Fruit fly (Drosophila melanogaster) whole organism, embryonic: Measurements from ENCODE around the gene CG14406.

Experiments
- Antp ChIP-seq: fragments of 200-800 bp; sonication (Bioruptor generic); optimal IDR thresholded peaks from 3 replicates; lab custom pipeline; 2016; ENCODE audit warnings: missing biosample characterization, missing genetic modification characterization
- CG10147 ChIP-seq: fragments of 200-800 bp; sonication (Bioruptor generic); optimal IDR thresholded peaks from 2 replicates; lab custom pipeline; 2019; ENCODE audit warnings: missing biosample characterization, mild to moderate bottlenecking, missing genetic modification characterization, moderate library complexity
- CG10209 ChIP-seq: fragments of 200-800 bp; sonication (Bioruptor generic); optimal IDR thresholded peaks from 3 replicates; lab custom pipeline; 2017; ENCODE audit warnings: missing biosample characterization, mild to moderate bottlenecking, missing genetic modification characterization, missing genetic modification reagents
- CG10543 ChIP-seq: fragments of 200-800 bp; sonication (Bioruptor generic); optimal IDR thresholded peaks from 3 replicates; lab custom pipeline; 2017; ENCODE audit warnings: missing biosample characterization, mild to moderate bottlenecking, missing genetic modification characterization, moderate library complexity
- CG12104 ChIP-seq: fragments of 200-800 bp; sonication (Bioruptor generic); optimal IDR thresholded peaks from 3 replicates; lab custom pipeline; 2016; ENCODE audit warnings: missing biosample characterization, missing genetic modification characterization
- CG12236 ChIP-seq: fragments of 200-800 bp; sonication (Bioruptor generic); optimal IDR thresholded peaks from 2 replicates; lab custom pipeline; 2016; ENCODE audit warnings: missing biosample characterization, missing genetic modification characterization
- CG14014 ChIP-seq: fragments of 200-800 bp; sonication (Bioruptor generic); IDR thresholded peaks from 2 replicates; pipeline ENCODE4 v1.3.6; 2022; ENCODE audit warnings: missing biosample characterization, missing genetic modification characterization
- CG16863 ChIP-seq: fragments of 200-800 bp; sonication (Bioruptor generic); optimal IDR thresholded peaks from 3 replicates; lab custom pipeline; 2016; ENCODE audit warnings: missing biosample characterization, missing genetic modification characterization
- CG17359 ChIP-seq: fragments of 200-800 bp; sonication (Bioruptor generic); optimal IDR thresholded peaks from 3 replicates; lab custom pipeline; 2018; ENCODE audit warnings: missing biosample characterization, mild to moderate bottlenecking, missing genetic modification characterization, moderate library complexity
- CG2678 ChIP-seq: fragments of 200-800 bp; sonication (Bioruptor generic); optimal IDR thresholded peaks from 3 replicates; lab custom pipeline; 2019; ENCODE audit warnings: missing biosample characterization, mild to moderate bottlenecking, missing genetic modification characterization, moderate library complexity
- CG34376 ChIP-seq: fragments of 200-800 bp; sonication (Bioruptor generic); optimal IDR thresholded peaks from 2 replicates; lab custom pipeline; 2018; ENCODE audit warnings: missing biosample characterization, mild to moderate bottlenecking, missing genetic modification characterization
- CG3726 ChIP-seq: fragments of 200-800 bp; sonication (Bioruptor generic); IDR thresholded peaks from 3 replicates; pipeline ENCODE4, ENCODE4 v1.3.6; 2022; ENCODE audit warnings: missing biosample characterization, missing genetic modification characterization
- CG4282 ChIP-seq: fragments of 200-800 bp; sonication (Bioruptor generic); optimal IDR thresholded peaks from 2 replicates; lab custom pipeline; 2016; ENCODE audit warnings: missing biosample characterization, missing genetic modification characterization
- CG4404 ChIP-seq: fragments of 200-800 bp; sonication (Bioruptor generic); IDR thresholded peaks from 2 replicates; pipeline ENCODE4 v1.3.6; 2022; ENCODE audit warnings: missing biosample characterization, missing genetic modification characterization
- CG6254 ChIP-seq: fragments of 200-800 bp; sonication (Bioruptor generic); optimal IDR thresholded peaks from 3 replicates; lab custom pipeline; 2017; ENCODE audit warnings: mild to moderate bottlenecking, missing biosample characterization, missing genetic modification reagents, missing genetic modification characterization
- CG6272 ChIP-seq: fragments of 200-800 bp; sonication (Bioruptor generic); IDR thresholded peaks from 2 replicates; pipeline ENCODE4 v1.3.6; 2022; ENCODE audit warnings: missing biosample characterization, missing genetic modification characterization
- CG7357 ChIP-seq: fragments of 200-800 bp; sonication (Bioruptor generic); IDR thresholded peaks from 3 replicates; pipeline ENCODE4 v1.3.6; 2022; ENCODE audit warnings: missing biosample characterization, missing genetic modification characterization
- CTCF ChIP-seq: fragments of 200-800 bp; sonication (Bioruptor generic); optimal IDR thresholded peaks from 2 replicates; lab custom pipeline; 2017; ENCODE audit warnings: missing biosample characterization, mild to moderate bottlenecking, missing genetic modification characterization, moderate library complexity
- D19A ChIP-seq: fragments of 200-800 bp; optimal IDR thresholded peaks from 3 replicates; lab custom pipeline; 2019; ENCODE audit warnings: missing biosample characterization, mild to moderate bottlenecking, missing genetic modification characterization, moderate library complexity
- Hr51 ChIP-seq, 2 experiments: fragments of 200-800 bp; sonication (Bioruptor generic); optimal IDR thresholded peaks; 2 replicates in 1 of 2; 3 replicates in 1 of 2; lab custom pipeline; 2016 to 2018; ENCODE audit warnings: missing biosample characterization in 2 of 2, missing genetic modification characterization in 2 of 2, mild to moderate bottlenecking in 1 of 2, moderate library complexity in 1 of 2
- Lim3 ChIP-seq: fragments of 200-800 bp; sonication (Bioruptor generic); IDR thresholded peaks from 2 replicates; pipeline ENCODE4 v1.3.6; 2022; ENCODE audit warnings: missing biosample characterization, missing genetic modification characterization
- Mrtf ChIP-seq: fragments of 200-800 bp; sonication (Bioruptor generic); IDR thresholded peaks from 3 replicates; pipeline ENCODE4 v1.3.6; 2022; ENCODE audit warnings: missing biosample characterization, missing genetic modification characterization
- Nf-YA ChIP-seq: fragments of 200-800 bp; sonication (Bioruptor generic); IDR thresholded peaks from 2 replicates; pipeline ENCODE4 v1.3.6; 2022; ENCODE audit warnings: missing biosample characterization, missing genetic modification characterization
- Opbp ChIP-seq: fragments of 200-800 bp; sonication (Bioruptor generic); IDR thresholded peaks from 3 replicates; pipeline ENCODE4 v1.3.6; 2022; ENCODE audit warnings: missing biosample characterization, missing genetic modification characterization; ENCODE audit not compliant: partially characterized antibody
- PHDP ChIP-seq: fragments of 200-800 bp; sonication (Bioruptor generic); optimal IDR thresholded peaks from 3 replicates; lab custom pipeline; 2018; ENCODE audit warnings: missing biosample characterization, mild to moderate bottlenecking, missing genetic modification characterization, moderate library complexity
- Poxn ChIP-seq: fragments of 200-800 bp; sonication (Bioruptor generic); IDR thresholded peaks from 2 replicates; pipeline ENCODE4 v1.3.6; 2022; ENCODE audit warnings: missing biosample characterization, missing genetic modification characterization
- Side ChIP-seq: fragments of 200-800 bp; sonication (Bioruptor generic); optimal IDR thresholded peaks from 2 replicates; lab custom pipeline; 2016; ENCODE audit warnings: missing biosample characterization, missing genetic modification characterization
- Sry-β ChIP-seq: fragments of 200-800 bp; sonication (Bioruptor generic); optimal IDR thresholded peaks from 2 replicates; lab custom pipeline; 2018; ENCODE audit warnings: missing biosample characterization, mild to moderate bottlenecking, missing genetic modification characterization, moderate library complexity
- Tbp ChIP-seq: fragments of >200 bp; optimal IDR thresholded peaks from 2 replicates; lab custom pipeline; 2018; ENCODE audit warnings: missing biosample characterization, missing genetic modification characterization
- Vsx1 ChIP-seq: fragments of 200-800 bp; sonication (Bioruptor generic); optimal IDR thresholded peaks from 2 replicates; lab custom pipeline; 2017; ENCODE audit warnings: missing biosample characterization, mild to moderate bottlenecking, missing genetic modification characterization, missing genetic modification reagents
- al ChIP-seq: fragments of 200-800 bp; sonication (Bioruptor generic); IDR thresholded peaks from 2 replicates; pipeline ENCODE4 v1.3.6; 2022; ENCODE audit warnings: missing biosample characterization, missing genetic modification characterization
- chinmo ChIP-seq: fragments of 200-800 bp; sonication (Bioruptor generic); IDR thresholded peaks from 4 replicates; pipeline ENCODE4 v1.3.6; 2022; ENCODE audit warnings: missing biosample characterization, missing genetic modification characterization; ENCODE audit not compliant: partially characterized antibody
- corto ChIP-seq: fragments of 200-800 bp; sonication (Bioruptor generic); optimal IDR thresholded peaks from 2 replicates; lab custom pipeline; 2016; ENCODE audit warnings: missing biosample characterization, mild to moderate bottlenecking, missing genetic modification characterization, moderate library complexity
- cwo ChIP-seq: fragments of 200-800 bp; sonication (Bioruptor generic); optimal IDR thresholded peaks from 3 replicates; lab custom pipeline; 2017; ENCODE audit warnings: missing biosample characterization, missing genetic modification characterization, mild to moderate bottlenecking, moderate library complexity, missing genetic modification reagents
- disco-r ChIP-seq: fragments of 200-800 bp; sonication (Bioruptor generic); optimal IDR thresholded peaks from 2 replicates; lab custom pipeline; 2016; ENCODE audit warnings: missing biosample characterization, missing genetic modification characterization
- dysf ChIP-seq: fragments of 200-800 bp; sonication (Bioruptor generic); IDR thresholded peaks from 3 replicates; pipeline ENCODE4 v1.3.6; 2022; ENCODE audit warnings: missing biosample characterization, missing genetic modification characterization
- ewg ChIP-seq: fragments of 200-800 bp; sonication (Bioruptor generic); optimal IDR thresholded peaks from 3 replicates; lab custom pipeline; 2017; ENCODE audit warnings: mild to moderate bottlenecking, missing biosample characterization, missing genetic modification reagents, missing genetic modification characterization
- fd102C ChIP-seq: fragments of 200-800 bp; sonication (Bioruptor generic); optimal IDR thresholded peaks from 2 replicates; lab custom pipeline; 2018; ENCODE audit warnings: missing biosample characterization, mild to moderate bottlenecking, missing genetic modification characterization, moderate library complexity
- fd96Cb ChIP-seq: fragments of 200-800 bp; sonication (Bioruptor generic); optimal IDR thresholded peaks from 2 replicates; lab custom pipeline; 2018; ENCODE audit warnings: missing biosample characterization, mild to moderate bottlenecking, missing genetic modification characterization, moderate library complexity
- gsb ChIP-seq: fragments of 200-800 bp; sonication (Bioruptor generic); IDR thresholded peaks from 2 replicates; pipeline ENCODE4 v1.3.6; 2022; ENCODE audit warnings: missing biosample characterization, missing genetic modification characterization
- kni ChIP-seq: fragments of 200-800 bp; sonication (Bioruptor generic); optimal IDR thresholded peaks from 3 replicates; lab custom pipeline; 2017; ENCODE audit warnings: mild to moderate bottlenecking, missing biosample characterization, missing genetic modification reagents, missing genetic modification characterization
- lmd ChIP-seq: fragments of 200-800 bp; sonication (Bioruptor generic); IDR thresholded peaks from 2 replicates; pipeline ENCODE4 v1.3.6; 2022; ENCODE audit warnings: missing biosample characterization, missing genetic modification characterization
- mld ChIP-seq: fragments of 200-800 bp; sonication (Bioruptor generic); IDR thresholded peaks from 3 replicates; pipeline ENCODE4 v1.3.6; 2022; ENCODE audit warnings: missing biosample characterization, missing genetic modification characterization; ENCODE audit not compliant: partially characterized antibody
- prd ChIP-seq, 3 experiments: fragments of >200 bp in 2 of 3; fragments of 200-800 bp in 1 of 3; sonication (Bioruptor generic) in 1 of 3; optimal IDR thresholded peaks in 2 of 3; IDR thresholded peaks in 1 of 3; 2 replicates in 2 of 3; 3 replicates in 1 of 3; pipeline versions ENCODE4 v1.3.6 to Lab custom; 2017 to 2022; ENCODE audit warnings: missing biosample characterization in 1 of 3, missing genetic modification characterization in 1 of 3
- pzg ChIP-seq: fragments of 200-800 bp; sonication (Bioruptor generic); optimal IDR thresholded peaks from 3 replicates; lab custom pipeline; 2018; ENCODE audit warnings: missing biosample characterization, mild to moderate bottlenecking, missing genetic modification characterization, moderate library complexity
- sens ChIP-seq: fragments of 200-800 bp; sonication (Bioruptor generic); peaks from one replicate; lab custom pipeline; 2016; ENCODE audit warnings: missing biosample characterization, missing genetic modification characterization
- unpg ChIP-seq: fragments of 200-800 bp; sonication (Bioruptor generic); optimal IDR thresholded peaks from 3 replicates; lab custom pipeline; 2018; ENCODE audit warnings: missing biosample characterization, mild to moderate bottlenecking, missing genetic modification characterization, moderate library complexity
- zen ChIP-seq: fragments of 200-800 bp; sonication (Bioruptor generic); optimal IDR thresholded peaks from 3 replicates; lab custom pipeline; 2018; ENCODE audit warnings: missing biosample characterization, mild to moderate bottlenecking, missing genetic modification characterization, moderate library complexity
- zen2 ChIP-seq: fragments of 200-800 bp; sonication (Bioruptor generic); IDR thresholded peaks from 3 replicates; pipeline ENCODE4 v1.3.6; 2022; ENCODE audit warnings: missing biosample characterization, missing genetic modification characterization; ENCODE audit not compliant: partially characterized antibody
- zfh1 ChIP-seq: fragments of 200-800 bp; sonication (Bioruptor generic); IDR thresholded peaks from 3 replicates; pipeline ENCODE4 v1.3.6; 2022; ENCODE audit warnings: missing biosample characterization, missing genetic modification characterization

The CG14406 gene

DNA sequence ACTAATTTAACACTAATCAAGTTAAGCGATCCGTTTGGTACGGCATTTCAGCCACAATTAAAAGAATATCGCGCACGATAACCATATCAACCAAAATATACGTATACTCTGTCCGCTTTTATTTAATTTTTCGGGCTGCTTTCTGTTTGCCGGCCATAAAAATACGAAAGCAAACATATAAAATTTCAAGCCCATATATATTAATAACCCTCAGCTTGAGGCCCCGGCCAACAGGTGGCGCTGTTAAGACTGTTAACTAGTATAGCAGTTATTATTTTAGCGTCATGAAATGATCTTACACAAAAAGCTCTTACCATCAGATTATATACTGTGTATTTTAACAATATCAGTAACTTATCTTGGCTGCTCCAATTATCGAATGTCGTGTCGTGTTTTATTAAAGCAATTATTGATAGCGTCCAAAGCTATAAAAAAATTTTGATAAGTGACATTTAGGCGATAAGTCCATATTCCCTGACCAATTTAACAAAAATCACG is 8.2 kb upstream of the CG14406 start, which contains the start of gene Eo (continued):
- no peak for TF ChIP-seq corto (GFP tag; lab: Kevin White, UChicago)
- no peak for TF ChIP-seq disco-r (GFP tag; lab: Kevin White, UChicago)
- TF ChIP-seq Sry-β (GFP tag; lab: Kevin White, UChicago): no peak
- TF ChIP-seq sens (GFP tag; lab: Kevin White, UChicago): peak; percentile 32
- TF ChIP-seq Tbp (GFP tag; lab: Kevin White, UChicago): no peak
- TF ChIP-seq CG3726 (GFP tag; lab: Robert Waterston, UW): no peak
- TF ChIP-seq dysf: no peak
- TF ChIP-seq gsb (GFP tag; lab: Robert Waterston, UW): no peak
- no peak for TF ChIP-seq CG6254 (GFP tag; lab: Kevin White, UChicago)
- TF ChIP-seq Lim3 (GFP tag; lab: Robert Waterston, UW): no peak
- no peak for TF ChIP-seq CG4282 (GFP tag; lab: Kevin White, UChicago)
- no peak for TF ChIP-seq CG12104 (GFP tag; lab: Kevin White, UChicago)
- no peak for TF ChIP-seq Mrtf
- no peak for TF ChIP-seq zen2 (GFP tag; lab: Robert Waterston, UW)
- TF ChIP-seq lmd (GFP tag; lab: Robert Waterston, UW): no peak
- 0 out of 4 replicates have a peak, but pooled peaks have one; percentile 11 for TF ChIP-seq chinmo (GFP tag; lab: Robert Waterston, UW)
- peak; percentile 18 for TF ChIP-seq Vsx1 (GFP tag; lab: Kevin White, UChicago)
- TF ChIP-seq Side (GFP tag; lab: Kevin White, UChicago): no peak
- no peak for TF ChIP-seq Opbp (GFP tag; lab: Robert Waterston, UW)
- TF ChIP-seq mld (GFP tag; lab: Robert Waterston, UW): no peak
- TF ChIP-seq Antp (GFP tag; lab: Kevin White, UChicago): no peak
- TF ChIP-seq CG10209: no peak
- no peak for TF ChIP-seq CG7357 (GFP tag; lab: Robert Waterston, UW)
- TF ChIP-seq CG14014 (GFP tag; lab: Robert Waterston, UW): no peak
- TF ChIP-seq CG12236 (GFP tag; lab: Kevin White, UChicago): no peak
- TF ChIP-seq al (GFP tag; lab: Robert Waterston, UW): no peak
- no peak for TF ChIP-seq CG10147 (GFP tag; lab: Kevin White, UChicago)
- TF ChIP-seq CG4404 (GFP tag; lab: Robert Waterston, UW): no peak
- no peak for TF ChIP-seq CG16863 (GFP tag; lab: Kevin White, UChicago)
- peak; percentile 3 for TF ChIP-seq D19A (tag; lab: Kevin White, UChicago)
- peak; percentile 2 for TF ChIP-seq kni (GFP tag; lab: Kevin White, UChicago)
- no peak for TF ChIP-seq fd96Cb (tag; lab: Kevin White, UChicago)
- no peak for TF ChIP-seq zen
- no peak for TF ChIP-seq CG6272 (GFP tag; lab: Robert Waterston, UW)
- no peak for TF ChIP-seq CG17359 (tag; lab: Kevin White, UChicago)
- TF ChIP-seq Poxn: no peak
- TF ChIP-seq pzg (GFP tag; lab: Kevin White, UChicago): no peak
- no peak for TF ChIP-seq cwo (GFP tag; lab: Kevin White, UChicago)
- TF ChIP-seq prd (optimal IDR thresholded peaks at IDR 0.05; lab: Kevin White, UChicago): no peak
- TF ChIP-seq prd (GFP tag; IDR thresholded peaks at IDR 0.05; lab: Robert Waterston, UW): no peak
- TF ChIP-seq fd102C (GFP tag; lab: Kevin White, UChicago): no peak
- peak; percentile 90 for TF ChIP-seq CTCF (GFP tag; lab: Kevin White, UChicago)
- peak; percentile 16 for TF ChIP-seq unpg (GFP tag; lab: Kevin White, UChicago)
- TF ChIP-seq Hr51 (GFP tag; optimal IDR thresholded peaks at IDR 0.05; lab: Kevin White, UChicago): peak in 1 of 2 experiments; percentile 11
- no peak for TF ChIP-seq Nf-YA (GFP tag; lab: Robert Waterston, UW)
- peak; percentile 26 for TF ChIP-seq PHDP (tag; lab: Kevin White, UChicago)
- peak; percentile 52 for TF ChIP-seq CG2678 (tag; lab: Kevin White, UChicago)
- peak; percentile 70 for TF ChIP-seq CG34376 (GFP tag; lab: Kevin White, UChicago)
- TF ChIP-seq CG10543 (GFP tag; lab: Kevin White, UChicago): no peak
- TF ChIP-seq zfh1 (GFP tag; lab: Robert Waterston, UW): no peak
- no peak for TF ChIP-seq ewg
